Fruit fly (Drosophila melanogaster): ENCODE measurements around the gene CG12729.

Gene CG12729

dm6 chrX:5865051-5865450 is 20.0 kb downstream of the CG12729 start, which contains the start of gene CG43137:
Gene CG43137 (minus strand): TSS chrX:5865151.
- TF ChIP-seq CG8478 (optimal IDR thresholded peaks at IDR 0.05) = no peak
- TF ChIP-seq psq (optimal IDR thresholded peaks at IDR 0.05) = no peak
- no peak for TF ChIP-seq usp (GFP tag; optimal IDR thresholded peaks at IDR 0.05)
- TF ChIP-seq Dll (optimal IDR thresholded peaks at IDR 0.05) = no peak

dm6 chrX:5866095-5866494 is 21.0 kb downstream of the CG12729 start:
- TF ChIP-seq psq (optimal IDR thresholded peaks at IDR 0.05) (no peak), usp (GFP tag; optimal IDR thresholded peaks at IDR 0.05) (no peak), EcR (GFP tag; optimal IDR thresholded peaks at IDR 0.05) (no peak), CG8478 (optimal IDR thresholded peaks at IDR 0.05) (no peak), Dll (optimal IDR thresholded peaks at IDR 0.05) (no peak), pan (optimal IDR thresholded peaks at IDR 0.05) (no peak)

- no peak for TF ChIP-seq CG8478 (optimal IDR thresholded peaks at IDR 0.05)
- no peak for TF ChIP-seq psq (optimal IDR thresholded peaks at IDR 0.05)
- no peak for TF ChIP-seq EcR (GFP tag; optimal IDR thresholded peaks at IDR 0.05)
- TF ChIP-seq usp (GFP tag; optimal IDR thresholded peaks at IDR 0.05) = no peak
- no peak for TF ChIP-seq Dll (optimal IDR thresholded peaks at IDR 0.05)
- TF ChIP-seq pan (optimal IDR thresholded peaks at IDR 0.05) = no peak
Measured at dm6 chrX:5868795-5869194, 23.7 kb downstream of the CG12729 start, which contains the start of gene CG15764. Gene CG15764 (plus strand): TSS chrX:5869095.

- no peak for TF ChIP-seq pan (optimal IDR thresholded peaks at IDR 0.05)
- TF ChIP-seq usp (GFP tag; optimal IDR thresholded peaks at IDR 0.05) = no peak
- no peak for TF ChIP-seq Dll (optimal IDR thresholded peaks at IDR 0.05)
- no peak for TF ChIP-seq psq (optimal IDR thresholded peaks at IDR 0.05)
- TF ChIP-seq EcR (GFP tag; optimal IDR thresholded peaks at IDR 0.05) = no peak
- TF ChIP-seq CG8478 (optimal IDR thresholded peaks at IDR 0.05) = no peak
Measured at dm6 chrX:5873164-5873563, 28.1 kb downstream of the CG12729 start, which contains the start of gene GAA1. Gene GAA1 (minus strand): TSS chrX:5873357.

- no peak for TF ChIP-seq pan (optimal IDR thresholded peaks at IDR 0.05)
- TF ChIP-seq Dll (optimal IDR thresholded peaks at IDR 0.05) = no peak
- no peak for TF ChIP-seq CG8478 (optimal IDR thresholded peaks at IDR 0.05)
- TF ChIP-seq psq (optimal IDR thresholded peaks at IDR 0.05) = no peak
- no peak for TF ChIP-seq usp (GFP tag; optimal IDR thresholded peaks at IDR 0.05)
Measured at dm6 chrX:5876584-5876983, 31.5 kb downstream of the CG12729 start, which contains the start of gene mof. Gene mof (minus strand): TSS chrX:5876853.

- TF ChIP-seq CG8478 (optimal IDR thresholded peaks at IDR 0.05) (no peak), pan (optimal IDR thresholded peaks at IDR 0.05) (no peak), usp (GFP tag; optimal IDR thresholded peaks at IDR 0.05) (no peak), Dll (optimal IDR thresholded peaks at IDR 0.05) (no peak), EcR (GFP tag; optimal IDR thresholded peaks at IDR 0.05) (no peak), psq (optimal IDR thresholded peaks at IDR 0.05) (no peak)
Measured at dm6 chrX:5879543-5879943, 34.5 kb downstream of the CG12729 start, which contains the start of the genes Usp30 and CG16721. Gene Usp30 (minus strand): TSS chrX:5879787. Gene CG16721 (plus strand): TSS chrX:5879869.

- TF ChIP-seq CG8478 (optimal IDR thresholded peaks at IDR 0.05) = peak; percentile 42
- TF ChIP-seq Dll (optimal IDR thresholded peaks at IDR 0.05) = no peak
Measured at dm6 chrX:5880139-5880924, 35.3 kb downstream of the CG12729 start.

- TF ChIP-seq Dll (optimal IDR thresholded peaks at IDR 0.05) (no peak), EcR (GFP tag; optimal IDR thresholded peaks at IDR 0.05) (no peak), psq (optimal IDR thresholded peaks at IDR 0.05) (no peak), CG8478 (optimal IDR thresholded peaks at IDR 0.05) (no peak), usp (GFP tag; optimal IDR thresholded peaks at IDR 0.05) (no peak), pan (optimal IDR thresholded peaks at IDR 0.05) (no peak)
Measured at dm6 chrX:5883394-5883793, 38.3 kb downstream of the CG12729 start.

- TF ChIP-seq pan (optimal IDR thresholded peaks at IDR 0.05) (no peak), CG8478 (optimal IDR thresholded peaks at IDR 0.05) (no peak), Dll (optimal IDR thresholded peaks at IDR 0.05) (no peak), EcR (GFP tag; optimal IDR thresholded peaks at IDR 0.05) (no peak), usp (GFP tag; optimal IDR thresholded peaks at IDR 0.05) (no peak), psq (optimal IDR thresholded peaks at IDR 0.05) (no peak)
Measured at dm6 chrX:5884294-5884693, 39.2 kb downstream of the CG12729 start.

- no peak for TF ChIP-seq pan (optimal IDR thresholded peaks at IDR 0.05)
- TF ChIP-seq Dll (optimal IDR thresholded peaks at IDR 0.05) = no peak
- TF ChIP-seq CG8478 (optimal IDR thresholded peaks at IDR 0.05) = no peak
- TF ChIP-seq EcR (GFP tag; optimal IDR thresholded peaks at IDR 0.05) = no peak
- TF ChIP-seq usp (GFP tag; optimal IDR thresholded peaks at IDR 0.05) = no peak
- TF ChIP-seq psq (optimal IDR thresholded peaks at IDR 0.05) = no peak
Measured at dm6 chrX:5884887-5885286, 39.8 kb downstream of the CG12729 start.

dm6 chrX:5885521-5885920 is 40.4 kb downstream of the CG12729 start:
- no peak for TF ChIP-seq psq (optimal IDR thresholded peaks at IDR 0.05)
- TF ChIP-seq EcR (GFP tag; optimal IDR thresholded peaks at IDR 0.05) = no peak
- TF ChIP-seq pan (optimal IDR thresholded peaks at IDR 0.05) = no peak

dm6 chrX:5885973-5886372 is 40.9 kb downstream of the CG12729 start:
- TF ChIP-seq EcR (GFP tag; optimal IDR thresholded peaks at IDR 0.05) (no peak), CG8478 (optimal IDR thresholded peaks at IDR 0.05) (no peak), usp (GFP tag; optimal IDR thresholded peaks at IDR 0.05) (no peak), psq (optimal IDR thresholded peaks at IDR 0.05) (no peak), pan (optimal IDR thresholded peaks at IDR 0.05) (no peak), Dll (optimal IDR thresholded peaks at IDR 0.05) (no peak)
